Worm (Caenorhabditis elegans) whole organism, L2 larva: ENCODE measurements around the gene eif-3.K.

Source experiments
- C34F6.9 ChIP-seq: fragments of 150-350 bp; optimal IDR thresholded peaks from 2 replicates; lab custom pipeline; 2014; ENCODE audit warnings: missing biosample characterization, missing genetic modification characterization
- R02D3.7 ChIP-seq: fragments of 150-350 bp; optimal IDR thresholded peaks from 2 replicates; lab custom pipeline; 2014; ENCODE audit warnings: missing biosample characterization, missing genetic modification characterization
- aly-2 ChIP-seq: fragments of 150-350 bp; optimal IDR thresholded peaks from 2 replicates; lab custom pipeline; 2014; ENCODE audit warnings: missing biosample characterization, missing genetic modification characterization
- egl-27 ChIP-seq: sonication (generic microtip); optimal IDR thresholded peaks from 3 replicates; lab custom pipeline; 2017; ENCODE audit warnings: missing biosample characterization, missing genetic modification reagents, missing genetic modification characterization
- elt-3 ChIP-seq: sonication (generic microtip); optimal IDR thresholded peaks from 2 replicates; lab custom pipeline; 2017; ENCODE audit warnings: missing biosample characterization, missing genetic modification characterization
- gmeb-1 ChIP-seq: fragments of 150-350 bp; optimal IDR thresholded peaks from 2 replicates; lab custom pipeline; 2014; ENCODE audit warnings: missing biosample characterization, missing genetic modification characterization
- lin-39 ChIP-seq: fragments of 150-350 bp; optimal IDR thresholded peaks from 2 replicates; lab custom pipeline; 2014; ENCODE audit warnings: missing biosample characterization, missing genetic modification reagents, missing genetic modification characterization
- nhr-10 ChIP-seq: sonication (generic microtip); optimal IDR thresholded peaks from 2 replicates; lab custom pipeline; 2017; ENCODE audit warnings: missing biosample characterization, missing genetic modification characterization
- nhr-23 ChIP-seq: fragments of 150-350 bp; optimal IDR thresholded peaks from 2 replicates; lab custom pipeline; 2014; ENCODE audit warnings: missing biosample characterization, missing genetic modification reagents, missing genetic modification characterization
- nhr-77 ChIP-seq: fragments of 150-350 bp; optimal IDR thresholded peaks from 2 replicates; lab custom pipeline; 2014; ENCODE audit warnings: missing biosample characterization, missing genetic modification characterization
- sem-4 ChIP-seq: fragments of 150-350 bp; optimal IDR thresholded peaks from 2 replicates; lab custom pipeline; 2014; ENCODE audit warnings: missing biosample characterization, missing genetic modification reagents, missing genetic modification characterization
- snpc-4 ChIP-seq: fragments of 150-350 bp; optimal IDR thresholded peaks from 2 replicates; lab custom pipeline; 2014; ENCODE audit warnings: missing biosample characterization, missing genetic modification characterization
- unc-62 ChIP-seq: fragments of 150-350 bp; optimal IDR thresholded peaks from 2 replicates; lab custom pipeline; 2014; ENCODE audit warnings: missing biosample characterization, missing genetic modification reagents, missing genetic modification characterization
- ztf-11 ChIP-seq: sonication (generic microtip); optimal IDR thresholded peaks from 2 replicates; lab custom pipeline; 2017; ENCODE audit warnings: missing biosample characterization, missing genetic modification characterization

ce11 chrV:12954261-12954660, 459 bp downstream of the eif-3.K start:
- TF ChIP-seq nhr-10 (no peak), lin-39 (tag; lab: Kevin White, UChicago) (no peak), gmeb-1 (tag; lab: Kevin White, UChicago) (no peak), sem-4 (tag; lab: Kevin White, UChicago) (no peak), nhr-77 (tag; lab: Kevin White, UChicago) (no peak), C34F6.9 (tag; lab: Kevin White, UChicago) (no peak), ztf-11 (tag; lab: Kevin White, UChicago) (no peak), elt-3 (tag; lab: Kevin White, UChicago) (no peak), nhr-23 (tag; lab: Kevin White, UChicago) (no peak), aly-2 (tag; lab: Kevin White, UChicago) (no peak), R02D3.7 (tag; lab: Kevin White, UChicago) (no peak), egl-27 (tag; lab: Kevin White, UChicago) (no peak), unc-62 (GFP tag; lab: Kevin White, UChicago) (no peak), snpc-4 (tag; lab: Kevin White, UChicago) (no peak)
